Fruit fly (Drosophila melanogaster) whole organism, wandering third instar larva: Measurements from ENCODE around the gene CG7829.

Source experiments
- Dfd ChIP-seq: fragments of >200 bp; optimal IDR thresholded peaks from 2 replicates; lab custom pipeline; 2017; ENCODE audit warnings: missing biosample characterization, missing genetic modification characterization
- HLH106 ChIP-seq: fragments of 200-800 bp; optimal IDR thresholded peaks from 3 replicates; lab custom pipeline; 2019; ENCODE audit warnings: missing biosample characterization, mild to moderate bottlenecking, missing genetic modification characterization, moderate library complexity
- Hr78 ChIP-seq: fragments of >200 bp; optimal IDR thresholded peaks from 2 replicates; lab custom pipeline; 2017; ENCODE audit warnings: missing biosample characterization, missing genetic modification characterization
- Hr83 ChIP-seq: fragments of 200-300 bp; sonication (Bioruptor generic); optimal IDR thresholded peaks from 2 replicates; lab custom pipeline; 2016; ENCODE audit warnings: missing biosample characterization, mild to moderate bottlenecking, missing genetic modification characterization, moderate library complexity; ENCODE audit not compliant: poor library complexity, severe bottlenecking
- Mio ChIP-seq: sonication (Bioruptor generic); optimal IDR thresholded peaks from 2 replicates; lab custom pipeline; 2016; ENCODE audit warnings: missing biosample characterization, missing genetic modification characterization
- Sp1 ChIP-seq: fragments of 200-800 bp; sonication (Bioruptor generic); optimal IDR thresholded peaks from 3 replicates; lab custom pipeline; 2019; ENCODE audit warnings: missing biosample characterization, mild to moderate bottlenecking, missing genetic modification characterization, moderate library complexity
- brk ChIP-seq: fragments of 200-800 bp; sonication (Bioruptor generic); optimal IDR thresholded peaks from 2 replicates; lab custom pipeline; 2016; ENCODE audit warnings: missing biosample characterization, mild to moderate bottlenecking, missing genetic modification characterization
- sv ChIP-seq: fragments of 200-800 bp; sonication (Bioruptor generic); optimal IDR thresholded peaks from 3 replicates; lab custom pipeline; 2016; ENCODE audit warnings: missing biosample characterization, missing genetic modification characterization
- usp ChIP-seq: fragments of >200 bp; optimal IDR thresholded peaks from 2 replicates; lab custom pipeline; 2017; ENCODE audit warnings: missing biosample characterization, missing genetic modification characterization
- woc ChIP-seq: sonication (Bioruptor generic); optimal IDR thresholded peaks from 2 replicates; lab custom pipeline; 2016; ENCODE audit warnings: missing biosample characterization, mild to moderate bottlenecking, missing genetic modification characterization

- TF ChIP-seq sv (GFP tag; lab: Kevin White, UChicago) (no peak), woc (GFP tag; lab: Kevin White, UChicago) (no peak), Hr78 (no peak), Hr83 (GFP tag; lab: Kevin White, UChicago) (no peak), Sp1 (GFP tag; lab: Kevin White, UChicago) (no peak), Mio (GFP tag; lab: Kevin White, UChicago) (no peak), HLH106 (no peak), brk (no peak), Dfd (GFP tag; lab: Kevin White, UChicago) (peak; percentile 91), usp (GFP tag; lab: Kevin White, UChicago) (no peak)
These were observed 50.3 kb downstream of the CG7829 start for dm6 chr3R:29767236-29767635.
